Worm (Caenorhabditis elegans): ENCODE data around the gene tba-9.

- TF ChIP-seq ama-1 (optimal IDR thresholded peaks at IDR 0.05) (no peak), daf-12 (tag; optimal IDR thresholded peaks at IDR 0.05) (no peak), daf-8 (GFP tag; IDR thresholded peaks at IDR 0.05) (no peak), ceh-62 (tag; optimal IDR thresholded peaks at IDR 0.05) (no peak), aly-2 (tag; optimal IDR thresholded peaks at IDR 0.05) (no peak), F44E2.7 (GFP tag; IDR thresholded peaks at IDR 0.05) (no peak), fkh-10 (GFP tag; optimal IDR thresholded peaks at IDR 0.05) (no peak), ceh-82 (tag; optimal IDR thresholded peaks at IDR 0.05) (no peak), lsy-2 (tag; optimal IDR thresholded peaks at IDR 0.05) (no peak), zag-1 (tag; optimal IDR thresholded peaks at IDR 0.05) (no peak), skn-1 (tag; optimal IDR thresholded peaks at IDR 0.05) (no peak)
Measured at ce11 chrX:3291948-3292347, 39.3 kb downstream of the tba-9 start.

Measured in whole organism, L4 larva.